Fruit fly (Drosophila melanogaster): ENCODE results near the gene CG46435.

CG46435 gene

DNA sequence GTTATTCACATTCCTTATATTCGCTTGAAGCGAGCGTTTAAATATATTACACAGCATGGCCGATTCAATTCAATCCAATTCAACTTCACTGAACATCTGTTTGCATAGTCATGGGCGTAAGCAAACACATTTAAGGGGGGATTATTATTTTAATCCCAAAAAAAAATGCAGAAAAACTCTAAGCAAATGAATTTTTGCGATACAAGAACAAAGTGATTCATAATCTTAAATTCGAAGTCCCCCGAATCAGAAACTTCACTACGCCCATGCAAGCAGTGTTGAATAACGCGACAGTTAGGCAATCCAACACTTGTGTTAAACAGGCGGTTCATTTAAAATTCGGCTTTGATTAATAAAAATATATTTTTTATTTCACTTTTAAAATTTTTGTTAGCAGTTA, 45.5 kb downstream of the CG46435 start, which contains the start of gene CG14100 (continued):
- TF ChIP-seq CG15601 (tag; optimal IDR thresholded peaks at IDR 0.05) (peak; percentile 100), CG4328 (GFP tag; optimal IDR thresholded peaks at IDR 0.05) (peak; percentile 100), sob (GFP tag; IDR thresholded peaks at IDR 0.05) (peak; percentile 100), Dbx (GFP tag; IDR thresholded peaks at IDR 0.05) (peak; percentile 100), CG42726 (GFP tag; IDR thresholded peaks at IDR 0.05; ENCODE audit: partially characterized antibody) (peak; percentile 70; the same call in 1 of the 2 replicates), Usf (GFP tag; optimal IDR thresholded peaks at IDR 0.05) (peak; percentile 100), CG3847 (GFP tag; IDR thresholded peaks at IDR 0.05) (peak; percentile 100), CG13123 (GFP tag; optimal IDR thresholded peaks at IDR 0.05) (peak; percentile 100), dysf (GFP tag; IDR thresholded peaks at IDR 0.05) (peak; percentile 100), Sry-β (GFP tag; optimal IDR thresholded peaks at IDR 0.05) (peak; percentile 87), Dp (GFP tag; optimal IDR thresholded peaks at IDR 0.05) (peak; percentile 94), danr (GFP tag; IDR thresholded peaks at IDR 0.05) (peak; percentile 100), Mes4 (GFP tag; optimal IDR thresholded peaks at IDR 0.05) (peak; percentile 100), CG10267 (tag; optimal IDR thresholded peaks at IDR 0.05) (peak; percentile 100), Vsx1 (GFP tag; optimal IDR thresholded peaks at IDR 0.05) (peak; percentile 99), CG13894 (tag; optimal IDR thresholded peaks at IDR 0.05) (peak; percentile 100), zen (tag; optimal IDR thresholded peaks at IDR 0.05) (peak; percentile 100), CG15011 (GFP tag; optimal IDR thresholded peaks at IDR 0.05) (peak; percentile 100), Myb (GFP tag; optimal IDR thresholded peaks at IDR 0.05) (peak; percentile 99), gem (tag; optimal IDR thresholded peaks at IDR 0.05) (peak; percentile 100), Sin3A (optimal IDR thresholded peaks at IDR 0.05) (peak; percentile 11), CG17186 (GFP tag; optimal IDR thresholded peaks at IDR 0.05) (peak; percentile 98), bigmax (GFP tag; optimal IDR thresholded peaks at IDR 0.05) (peak; percentile 95), HLHmδ (GFP tag; optimal IDR thresholded peaks at IDR 0.05) (peak; percentile 52), Jarid2 (GFP tag; optimal IDR thresholded peaks at IDR 0.05) (peak; percentile 99), CG1233 (GFP tag; optimal IDR thresholded peaks at IDR 0.05) (peak; percentile 100), stwl (tag; optimal IDR thresholded peaks at IDR 0.05) (peak; percentile 99), Antp (GFP tag; optimal IDR thresholded peaks at IDR 0.05) (peak; percentile 100), crc (GFP tag; optimal IDR thresholded peaks at IDR 0.05) (peak; percentile 100), Dll (GFP tag; IDR thresholded peaks at IDR 0.05; ENCODE audit: partially characterized antibody) (0 out of 4 replicates have a peak, but pooled peaks have one; percentile 52), gsb-n (tag; optimal IDR thresholded peaks at IDR 0.05) (peak; percentile 100), cato (GFP tag; optimal IDR thresholded peaks at IDR 0.05; ENCODE audit: borderline replicate concordance) (peak; percentile 100), gcm2 (GFP tag; optimal IDR thresholded peaks at IDR 0.05) (peak; percentile 100), CG33213 (GFP tag; optimal IDR thresholded peaks at IDR 0.05) (peak; percentile 100), Hey (tag; optimal IDR thresholded peaks at IDR 0.05) (peak; percentile 100), HmgD (GFP tag; optimal IDR thresholded peaks at IDR 0.05) (peak; percentile 100), sd (tag; optimal IDR thresholded peaks at IDR 0.05) (peak; percentile 100), eve (GFP tag; optimal IDR thresholded peaks at IDR 0.05) (peak in 1 of 2 experiments; percentile 91), shn (GFP tag; optimal IDR thresholded peaks at IDR 0.05) (peak; percentile 100), gcm (GFP tag; optimal IDR thresholded peaks at IDR 0.05) (peak; percentile 100), CG7786 (GFP tag; optimal IDR thresholded peaks at IDR 0.05) (peak; percentile 100), Fer3 (tag; optimal IDR thresholded peaks at IDR 0.05) (peak; percentile 100), wek (GFP tag; optimal IDR thresholded peaks at IDR 0.05) (peak; percentile 100), GATAe (GFP tag; conservative IDR thresholded peaks at IDR 0.05) (peak; percentile 100), D (optimal IDR thresholded peaks at IDR 0.05) (no peak), D (GFP tag; optimal IDR thresholded peaks at IDR 0.05) (peak; percentile 100), mld (GFP tag; IDR thresholded peaks at IDR 0.05; ENCODE audit: partially characterized antibody) (no peak), kay (GFP tag; optimal IDR thresholded peaks at IDR 0.05) (peak; percentile 100), Hr39 (optimal IDR thresholded peaks at IDR 0.05) (no peak), CG8281 (tag; optimal IDR thresholded peaks at IDR 0.05) (peak; percentile 98), CG10366 (GFP tag; IDR thresholded peaks at IDR 0.05) (peak; percentile 100)

All from whole organism, embryonic.